Worm (Caenorhabditis elegans) whole organism, L4 larva: ENCODE measurements around the gene slmp-1.

Experiments
- F10B5.3 ChIP-seq: sonication (generic microtip); optimal IDR thresholded peaks from 2 replicates; lab custom pipeline; 2016; ENCODE audit warnings: mild to moderate bottlenecking, missing genetic modification characterization, missing compliant biosample characterization
- R02D3.7 ChIP-seq: fragments of 150-350 bp; sonication (generic microtip); optimal IDR thresholded peaks from 3 replicates; lab custom pipeline; 2014; ENCODE audit warnings: missing biosample characterization, missing genetic modification characterization
- T20F7.1 ChIP-seq: fragments of 200-800 bp; sonication (Bioruptor generic); optimal IDR thresholded peaks from 2 replicates; lab custom pipeline; 2018; ENCODE audit warnings: mild to moderate bottlenecking, missing genetic modification characterization, missing compliant biosample characterization
- T26A8.4 ChIP-seq: fragments of 200-800 bp; sonication (Bioruptor generic); IDR thresholded peaks from 2 replicates; pipeline ENCODE4 v1.3.6; 2022; ENCODE audit warnings: missing genetic modification characterization, missing compliant biosample characterization
- Y105C5A.15 ChIP-seq: fragments of 200-800 bp; sonication (Bioruptor generic); IDR thresholded peaks from 2 replicates; pipeline ENCODE4 v1.3.6; 2022; ENCODE audit warnings: missing genetic modification characterization, missing compliant biosample characterization
- Y75B8A.6 ChIP-seq: fragments of 200-800 bp; sonication (Bioruptor generic); IDR thresholded peaks from 2 replicates; pipeline ENCODE4 v1.3.6; 2022; ENCODE audit warnings: missing genetic modification reagents, missing genetic modification characterization, missing compliant biosample characterization
- ZK337.2 ChIP-seq: fragments of 200-800 bp; sonication (Bioruptor generic); IDR thresholded peaks from 2 replicates; pipeline ENCODE4 v1.3.6; 2022; ENCODE audit warnings: missing genetic modification reagents, missing genetic modification characterization, missing compliant biosample characterization
- ama-1 ChIP-seq: fragments of 150-350 bp; optimal IDR thresholded peaks from 2 replicates; lab custom pipeline; 2014; ENCODE audit warnings: inconsistent platforms, mixed read lengths
- arid-1 ChIP-seq: fragments of 200-800 bp; sonication (Bioruptor generic); conservative IDR thresholded peaks from 2 replicates; pipeline ENCODE4 v1.3.6; 2022; ENCODE audit warnings: missing genetic modification reagents, missing genetic modification characterization, missing compliant biosample characterization
- ceh-20 ChIP-seq: fragments of 200-800 bp; sonication (Bioruptor generic); IDR thresholded peaks from 2 replicates; pipeline ENCODE4 v1.3.6; 2022; ENCODE audit warnings: missing genetic modification reagents, missing genetic modification characterization, missing compliant biosample characterization
- daf-12 ChIP-seq: fragments of 150-350 bp; optimal IDR thresholded peaks from 2 replicates; lab custom pipeline; 2014; ENCODE audit warnings: missing biosample characterization, missing genetic modification reagents, missing genetic modification characterization
- daf-16 ChIP-seq, 3 experiments: sonication (generic microtip); optimal IDR thresholded peaks; 2 replicates each; lab custom pipeline; 2016 to 2017; ENCODE audit warnings: missing genetic modification characterization in 3 of 3, missing genetic modification reagents in 3 of 3, mild to moderate bottlenecking in 2 of 3, missing compliant biosample characterization in 2 of 3, missing biosample characterization in 1 of 3, moderate library complexity in 1 of 3
- dmd-6 ChIP-seq: fragments of 200-800 bp; sonication (Bioruptor generic); IDR thresholded peaks from 2 replicates; pipeline ENCODE4 v1.3.6; 2022; ENCODE audit warnings: missing genetic modification reagents, missing genetic modification characterization, missing compliant biosample characterization
- dmd-9 ChIP-seq: fragments of 200-800 bp; sonication (Bioruptor generic); IDR thresholded peaks from 2 replicates; pipeline ENCODE4 v1.3.6; 2022; ENCODE audit warnings: missing genetic modification reagents, missing genetic modification characterization, missing compliant biosample characterization
- duxl-1 ChIP-seq: sonication (generic microtip); optimal IDR thresholded peaks from 2 replicates; lab custom pipeline; 2016; ENCODE audit warnings: mild to moderate bottlenecking, missing genetic modification characterization, moderate library complexity, missing compliant biosample characterization; ENCODE audit not compliant: poor library complexity
- dve-1 ChIP-seq: sonication (generic microtip); optimal IDR thresholded peaks from 2 replicates; lab custom pipeline; 2017; ENCODE audit warnings: antibody characterized with exemption, mild to moderate bottlenecking, missing genetic modification characterization, missing compliant biosample characterization; ENCODE audit not compliant: insufficient read depth
- hif-1 ChIP-seq, 2 experiments: sonication (generic microtip); optimal IDR thresholded peaks; 2 replicates each; lab custom pipeline; 2016 to 2017; ENCODE audit warnings: missing compliant biosample characterization in 2 of 2, missing genetic modification characterization in 2 of 2, missing genetic modification reagents in 2 of 2, missing genotype in 2 of 2, mild to moderate bottlenecking in 1 of 2
- hlh-11 ChIP-seq: fragments of 200-800 bp; sonication (Bioruptor generic); optimal IDR thresholded peaks from 2 replicates; lab custom pipeline; 2018; ENCODE audit warnings: mild to moderate bottlenecking, missing genetic modification characterization, missing compliant biosample characterization
- hlh-30 ChIP-seq: sonication (generic microtip); optimal IDR thresholded peaks from 2 replicates; lab custom pipeline; 2017; ENCODE audit warnings: antibody characterized with exemption, mild to moderate bottlenecking, missing genetic modification characterization, missing compliant biosample characterization; ENCODE audit not compliant: insufficient read depth
- jun-1 ChIP-seq: fragments of 150-350 bp; optimal IDR thresholded peaks from 2 replicates; lab custom pipeline; 2014; ENCODE audit warnings: missing biosample characterization, missing genetic modification reagents, missing genetic modification characterization
- lin-1 ChIP-seq: fragments of 200-800 bp; sonication (Bioruptor generic); IDR thresholded peaks from 2 replicates; pipeline ENCODE4 v1.3.6; 2022; ENCODE audit warnings: missing genetic modification reagents, missing genetic modification characterization, missing compliant biosample characterization
- lin-15B ChIP-seq: fragments of 150-350 bp; sonication (generic microtip); optimal IDR thresholded peaks from 3 replicates; lab custom pipeline; 2014; ENCODE audit warnings: missing biosample characterization, missing genetic modification characterization
- lir-3 ChIP-seq: sonication (generic microtip); optimal IDR thresholded peaks from 2 replicates; lab custom pipeline; 2016; ENCODE audit warnings: mild to moderate bottlenecking, missing genetic modification characterization, missing compliant biosample characterization
- lsy-2 ChIP-seq, 2 experiments: fragments of 150-350 bp in 1 of 2; sonication (generic microtip) in 1 of 2; optimal IDR thresholded peaks; 2 replicates each; lab custom pipeline; 2014 to 2017; ENCODE audit warnings: missing biosample characterization in 2 of 2, missing genetic modification characterization in 2 of 2
- madf-5 ChIP-seq, 2 experiments: fragments of 200-800 bp; sonication (Bioruptor generic); IDR thresholded peaks; 2 replicates each; pipeline ENCODE4 v1.3.6; 2022; ENCODE audit warnings: missing compliant biosample characterization in 2 of 2, missing genetic modification characterization in 2 of 2
- mdl-1 ChIP-seq, 2 experiments: fragments of 150-350 bp in 1 of 2; sonication (generic microtip) in 1 of 2; optimal IDR thresholded peaks; 2 replicates each; lab custom pipeline; 2014 to 2017; ENCODE audit warnings: missing biosample characterization in 2 of 2, missing genetic modification characterization in 2 of 2
- mes-2 ChIP-seq: sonication (generic microtip); optimal IDR thresholded peaks from 2 replicates; lab custom pipeline; 2016; ENCODE audit warnings: missing genotype, mild to moderate bottlenecking, missing genetic modification characterization, missing compliant biosample characterization; ENCODE audit not compliant: poor library complexity, severe bottlenecking
- mxl-2 ChIP-seq: fragments of 200-800 bp; sonication (Bioruptor generic); conservative IDR thresholded peaks from 2 replicates; pipeline ENCODE4 v1.3.6; 2022; ENCODE audit warnings: missing genetic modification reagents, missing genetic modification characterization, missing compliant biosample characterization
- mxl-3 ChIP-seq: fragments of 200-800 bp; sonication (Bioruptor generic); optimal IDR thresholded peaks from 2 replicates; lab custom pipeline; 2018; ENCODE audit warnings: mild to moderate bottlenecking, missing genetic modification characterization, missing compliant biosample characterization
- nhr-10 ChIP-seq: fragments of 150-350 bp; optimal IDR thresholded peaks from 2 replicates; lab custom pipeline; 2014; ENCODE audit warnings: missing biosample characterization, missing genetic modification characterization
- nhr-111 ChIP-seq: fragments of 200-800 bp; sonication (Bioruptor generic); optimal IDR thresholded peaks from 2 replicates; lab custom pipeline; 2018; ENCODE audit warnings: mild to moderate bottlenecking, missing genetic modification characterization, missing compliant biosample characterization
- nhr-237 ChIP-seq: sonication (generic microtip); optimal IDR thresholded peaks from 2 replicates; lab custom pipeline; 2017; ENCODE audit warnings: missing biosample characterization, missing genetic modification characterization
- nhr-41 ChIP-seq: fragments of 200-800 bp; sonication (Bioruptor generic); IDR thresholded peaks from 2 replicates; pipeline ENCODE4 v1.3.6; 2022; ENCODE audit warnings: missing genetic modification reagents, missing genetic modification characterization, missing compliant biosample characterization
- nhr-42 ChIP-seq: fragments of 200-800 bp; sonication (Bioruptor generic); IDR thresholded peaks from 2 replicates; pipeline ENCODE4 v1.3.6; 2022; ENCODE audit warnings: missing genetic modification characterization, missing compliant biosample characterization
- nhr-48 ChIP-seq: sonication (generic microtip); optimal IDR thresholded peaks from 2 replicates; lab custom pipeline; 2016; ENCODE audit warnings: mild to moderate bottlenecking, missing genetic modification characterization, missing compliant biosample characterization
- nhr-6 ChIP-seq: fragments of 150-350 bp; optimal IDR thresholded peaks from 2 replicates; lab custom pipeline; 2014; ENCODE audit warnings: missing biosample characterization, missing genetic modification characterization
- nhr-77 ChIP-seq: fragments of 150-350 bp; optimal IDR thresholded peaks from 2 replicates; lab custom pipeline; 2014; ENCODE audit warnings: missing biosample characterization, missing genetic modification characterization
- pha-4 ChIP-seq, 2 experiments: fragments of 150-350 bp in 1 of 2; fragments of 200-800 bp in 1 of 2; sonication (Bioruptor generic) in 1 of 2; IDR thresholded peaks in 1 of 2; optimal IDR thresholded peaks in 1 of 2; 2 replicates each; pipeline versions ENCODE4 v1.3.6 to Lab custom; 2014 to 2022; ENCODE audit warnings: missing genetic modification characterization in 2 of 2, missing genetic modification reagents in 2 of 2, missing biosample characterization in 1 of 2, missing compliant biosample characterization in 1 of 2
- php-3 ChIP-seq: fragments of 200-800 bp; sonication (Bioruptor generic); IDR thresholded peaks from 2 replicates; pipeline ENCODE4 v1.3.6; 2022; ENCODE audit warnings: missing genetic modification reagents, missing genetic modification characterization, missing compliant biosample characterization
- pqm-1 ChIP-seq: sonication (generic microtip); optimal IDR thresholded peaks from 2 replicates; lab custom pipeline; 2017; ENCODE audit warnings: missing biosample characterization, missing genetic modification characterization
- sdz-12 ChIP-seq: fragments of 200-800 bp; sonication (Bioruptor generic); optimal IDR thresholded peaks from 2 replicates; lab custom pipeline; 2018; ENCODE audit warnings: mild to moderate bottlenecking, missing genetic modification characterization, missing compliant biosample characterization
- skn-1 ChIP-seq: fragments of 150-350 bp; optimal IDR thresholded peaks from 2 replicates; lab custom pipeline; 2014; ENCODE audit warnings: missing biosample characterization, missing genetic modification characterization
- tag-97 ChIP-seq: fragments of 200-800 bp; sonication (Bioruptor generic); IDR thresholded peaks from 2 replicates; pipeline ENCODE4 v1.3.6; 2022; ENCODE audit warnings: missing genetic modification characterization, missing compliant biosample characterization
- tra-1 ChIP-seq: fragments of 200-800 bp; sonication (Bioruptor generic); IDR thresholded peaks from 2 replicates; pipeline ENCODE4 v1.3.6; 2022; ENCODE audit warnings: missing genetic modification reagents, missing genetic modification characterization, missing compliant biosample characterization
- unc-130 ChIP-seq: sonication (generic microtip); optimal IDR thresholded peaks from 2 replicates; lab custom pipeline; 2016; ENCODE audit warnings: missing genetic modification reagents, missing genetic modification characterization, missing compliant biosample characterization
- unc-62 ChIP-seq, 3 experiments: fragments of 150-350 bp in 1 of 3; sonication (generic microtip); optimal IDR thresholded peaks in 2 of 3; peaks in 1 of 3; 1 replicate in 1 of 3; 2 replicates in 2 of 3; lab custom pipeline; 2014 to 2017; ENCODE audit warnings: missing biosample characterization in 3 of 3, missing genetic modification characterization in 3 of 3, missing genetic modification reagents in 3 of 3, missing genotype in 1 of 3
- zip-2 ChIP-seq: fragments of 150-350 bp; optimal IDR thresholded peaks from 2 replicates; lab custom pipeline; 2014; ENCODE audit warnings: missing biosample characterization, missing genetic modification characterization

slmp-1 gene

DNA sequence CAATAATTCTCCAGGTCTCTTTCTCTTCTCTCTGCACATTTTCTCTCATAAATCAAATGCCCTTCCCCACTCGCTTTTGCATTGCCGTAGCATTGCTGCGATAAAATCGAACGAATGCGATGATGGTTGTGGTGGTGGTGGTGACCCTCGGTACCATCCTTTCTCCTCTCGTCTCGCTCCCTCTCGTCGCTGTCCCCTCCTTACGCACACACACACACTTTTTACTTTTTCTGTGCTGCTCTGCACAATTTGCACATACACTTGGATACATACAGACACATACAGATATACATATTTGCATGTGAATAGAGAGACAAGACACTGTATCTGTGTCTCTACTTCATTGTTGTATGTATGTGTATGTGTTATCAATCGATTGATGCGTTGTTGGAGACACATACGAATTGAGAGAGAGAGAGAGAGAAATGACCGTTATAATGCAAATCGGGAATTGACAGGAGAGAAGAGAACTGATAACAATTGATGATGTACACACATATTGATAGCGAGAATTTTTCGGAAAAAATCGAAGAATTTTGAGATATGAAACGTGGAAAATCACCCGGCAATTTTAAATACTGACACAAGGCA is 14.1 kb downstream of the slmp-1 start (continued):
- TF ChIP-seq ceh-20 (no peak), sdz-12 (GFP tag; lab: Kevin White, UChicago) (no peak), tag-97 (GFP tag; lab: Robert Waterston, UW) (no peak), dve-1 (tag; lab: Kevin White, UChicago) (peak; percentile 97), Y75B8A.6 (no peak), nhr-77 (peak; percentile 77), lir-3 (tag; lab: Kevin White, UChicago) (no peak), hif-1 (tag; optimal IDR thresholded peaks at IDR 0.05; lab: Kevin White, UChicago) (peak in 1 of 2 experiments; percentile 47), mxl-2 (GFP tag; lab: Robert Waterston, UW) (0 out of 2 replicates have a peak, but pooled peaks have one; percentile 55), hlh-30 (tag; lab: Kevin White, UChicago) (peak; percentile 75), zip-2 (no peak), lin-15B (no peak), nhr-6 (peak; percentile 94)

DNA sequence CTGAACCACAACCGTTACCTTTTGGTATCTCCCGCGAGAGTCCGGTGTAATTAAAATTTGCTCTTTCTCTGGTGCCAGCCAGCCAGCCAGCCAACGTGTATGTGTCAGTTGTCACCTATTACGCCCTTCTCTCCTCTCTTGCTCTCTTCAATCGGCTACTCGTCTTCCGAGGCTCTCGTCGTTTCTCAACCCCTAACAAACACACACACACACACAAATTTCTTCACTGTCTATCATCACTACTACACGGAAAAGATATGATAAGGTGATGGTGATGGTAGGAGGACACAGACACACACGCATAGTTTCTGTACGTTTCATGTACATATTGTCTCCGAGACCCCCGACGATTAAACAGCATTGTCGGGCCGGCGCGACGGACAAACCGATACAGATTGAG is 18.1 kb downstream of the slmp-1 start:
- TF ChIP-seq ama-1 (lab: Kevin White, UChicago), result peak; percentile 13
- TF ChIP-seq unc-130 (GFP tag; lab: Kevin White, UChicago), result no peak
- TF ChIP-seq nhr-237, result no peak
- no peak for TF ChIP-seq nhr-48
- TF ChIP-seq Y105C5A.15, result no peak
- TF ChIP-seq R02D3.7, result no peak
- peak; percentile 42 for TF ChIP-seq mes-2 (tag; lab: Kevin White, UChicago)
- no peak for TF ChIP-seq madf-5 (GFP tag; IDR thresholded peaks at IDR 0.05; lab: Robert Waterston, UW)
- no peak for TF ChIP-seq skn-1 (tag; lab: Kevin White, UChicago)
- peak in 1 of 2 experiments; percentile 19 for TF ChIP-seq mdl-1 (tag; optimal IDR thresholded peaks at IDR 0.05; lab: Kevin White, UChicago)
- no peak for TF ChIP-seq dmd-9 (GFP tag; lab: Robert Waterston, UW)
- peak in 1 of 2 experiments; percentile 14 for TF ChIP-seq unc-62 (GFP tag; optimal IDR thresholded peaks at IDR 0.05 in 1 of 2; lab: Kevin White, UChicago)
- no peak for TF ChIP-seq unc-62 (tag; optimal IDR thresholded peaks at IDR 0.05; lab: Kevin White, UChicago)
- TF ChIP-seq pha-4 (GFP tag; IDR thresholded peaks at IDR 0.05; lab: Robert Waterston, UW), result no peak
- peak; percentile 4 for TF ChIP-seq pha-4 (tag; optimal IDR thresholded peaks at IDR 0.05; lab: Kevin White, UChicago)
- TF ChIP-seq T26A8.4 (GFP tag; lab: Robert Waterston, UW), result no peak
- no peak for TF ChIP-seq T20F7.1 (GFP tag; lab: Kevin White, UChicago)
- TF ChIP-seq nhr-41 (GFP tag; lab: Robert Waterston, UW), result 0 out of 2 replicates have a peak, but pooled peaks have one; percentile 13
- no peak for TF ChIP-seq duxl-1 (tag; lab: Kevin White, UChicago)
- peak; percentile 42 for TF ChIP-seq nhr-77
- TF ChIP-seq ZK337.2 (GFP tag; lab: Robert Waterston, UW), result no peak
- TF ChIP-seq nhr-42 (GFP tag; lab: Robert Waterston, UW), result no peak
- no peak for TF ChIP-seq F10B5.3 (tag; lab: Kevin White, UChicago)
- peak; percentile 79 for TF ChIP-seq hlh-11
- TF ChIP-seq daf-16 (GFP tag; optimal IDR thresholded peaks at IDR 0.05; lab: Kevin White, UChicago), result no peak
- peak; percentile 43 for TF ChIP-seq daf-16 (tag; optimal IDR thresholded peaks at IDR 0.05; lab: Kevin White, UChicago)
- TF ChIP-seq lin-1 (GFP tag; lab: Robert Waterston, UW), result no peak
- TF ChIP-seq lsy-2 (tag; optimal IDR thresholded peaks at IDR 0.05; lab: Kevin White, UChicago), result peak in 1 of 2 experiments; percentile 14
- no peak for TF ChIP-seq jun-1 (tag; lab: Kevin White, UChicago)
- TF ChIP-seq pqm-1 (tag; lab: Kevin White, UChicago), result peak; percentile 65
- TF ChIP-seq hlh-30 (tag; lab: Kevin White, UChicago), result peak; percentile 9
- TF ChIP-seq tra-1 (GFP tag; lab: Robert Waterston, UW), result no peak
- TF ChIP-seq dmd-6 (GFP tag; lab: Robert Waterston, UW), result peak; percentile 60
- TF ChIP-seq daf-12 (tag; lab: Kevin White, UChicago), result no peak
- peak; percentile 72 for TF ChIP-seq mxl-3 (GFP tag; lab: Kevin White, UChicago)
- TF ChIP-seq nhr-6, result no peak
- TF ChIP-seq php-3 (GFP tag; lab: Robert Waterston, UW), result 0 out of 2 replicates have a peak, but pooled peaks have one; percentile 6
- TF ChIP-seq arid-1 (GFP tag; lab: Robert Waterston, UW), result no peak
- no peak for TF ChIP-seq nhr-10
- TF ChIP-seq nhr-111 (GFP tag; lab: Kevin White, UChicago), result no peak
